Worm (Caenorhabditis elegans) whole organism, early embryonic: Measurements from ENCODE around the gene C01G10.18.
"Not testable (repeated sequence)": the region's sequence is repeated elsewhere in the genome, so short reads cannot be mapped to it uniquely, and the experiment has no call there.

Experiments
- B0310.2 ChIP-seq: sonication (generic microtip); optimal IDR thresholded peaks from 2 replicates; lab custom pipeline; 2016; ENCODE audit warnings: mild to moderate bottlenecking, missing genetic modification characterization, missing compliant biosample characterization
- F13C5.2 ChIP-seq: sonication (generic microtip); optimal IDR thresholded peaks from 2 replicates; lab custom pipeline; 2017; ENCODE audit warnings: mild to moderate bottlenecking, missing genetic modification characterization, inconsistent platforms, missing compliant biosample characterization
- aly-1 ChIP-seq: sonication (generic microtip); optimal IDR thresholded peaks from 2 replicates; lab custom pipeline; 2016; ENCODE audit warnings: missing genetic modification characterization, missing compliant biosample characterization
- ama-1 ChIP-seq: fragments of 150-350 bp; optimal IDR thresholded peaks from 2 replicates; lab custom pipeline; 2014
- ceh-13 ChIP-seq: fragments of 200-800 bp; sonication (Bioruptor generic); optimal IDR thresholded peaks from 2 replicates; lab custom pipeline; 2018; ENCODE audit warnings: mild to moderate bottlenecking, missing genetic modification characterization, missing compliant biosample characterization
- ceh-36 ChIP-seq: sonication (generic microtip); optimal IDR thresholded peaks from 2 replicates; lab custom pipeline; 2016; ENCODE audit warnings: missing genetic modification characterization, inconsistent platforms, missing compliant biosample characterization
- ets-7 ChIP-seq: sonication (generic microtip); optimal IDR thresholded peaks from 2 replicates; lab custom pipeline; 2016; ENCODE audit warnings: missing genotype, missing genetic modification characterization, missing compliant biosample characterization
- flt-1 ChIP-seq: fragments of 200-800 bp; sonication (Bioruptor generic); IDR thresholded peaks from 2 replicates; pipeline ENCODE4 v1.3.6; 2022; ENCODE audit warnings: missing genetic modification characterization, missing compliant biosample characterization
- hmbx-1 ChIP-seq: sonication (generic microtip); optimal IDR thresholded peaks from 2 replicates; lab custom pipeline; 2016; ENCODE audit warnings: mild to moderate bottlenecking, missing genetic modification characterization, missing compliant biosample characterization
- hmg-4 ChIP-seq: fragments of 200-800 bp; sonication (Bioruptor generic); optimal IDR thresholded peaks from 2 replicates; lab custom pipeline; 2018; ENCODE audit warnings: mild to moderate bottlenecking, missing genetic modification characterization, missing compliant biosample characterization
- hnd-1 ChIP-seq: sonication (generic microtip); optimal IDR thresholded peaks from 2 replicates; lab custom pipeline; 2016; ENCODE audit warnings: missing genetic modification characterization, missing compliant biosample characterization
- pes-1 ChIP-seq: fragments of 200-800 bp; sonication (Bioruptor generic); IDR thresholded peaks from 2 replicates; pipeline ENCODE4 v1.3.6; 2022; ENCODE audit warnings: missing genetic modification reagents, missing genetic modification characterization, missing compliant biosample characterization
- scrt-1 ChIP-seq: fragments of 200-800 bp; sonication (Bioruptor generic); IDR thresholded peaks from 2 replicates; pipeline ENCODE4 v1.3.6; 2022; ENCODE audit warnings: missing genetic modification characterization, missing compliant biosample characterization
- sea-1 ChIP-seq: fragments of 200-800 bp; sonication (Bioruptor generic); conservative IDR thresholded peaks from 2 replicates; pipeline ENCODE4 v1.3.6; 2022; ENCODE audit warnings: missing genetic modification characterization, missing compliant biosample characterization
- tbx-11 ChIP-seq: fragments of 200-800 bp; sonication (Bioruptor generic); IDR thresholded peaks from 2 replicates; pipeline ENCODE4 v1.3.6; 2022; ENCODE audit warnings: missing genetic modification characterization, missing compliant biosample characterization
- tbx-37 ChIP-seq: fragments of 200-800 bp; sonication (Bioruptor generic); conservative IDR thresholded peaks from 2 replicates; pipeline ENCODE4 v1.3.6; 2022; ENCODE audit warnings: missing genetic modification reagents, missing genetic modification characterization, missing compliant biosample characterization
- tra-4 ChIP-seq: sonication (generic microtip); optimal IDR thresholded peaks from 2 replicates; lab custom pipeline; 2017; ENCODE audit warnings: missing genetic modification characterization, missing compliant biosample characterization

The C01G10.18 gene

DNA sequence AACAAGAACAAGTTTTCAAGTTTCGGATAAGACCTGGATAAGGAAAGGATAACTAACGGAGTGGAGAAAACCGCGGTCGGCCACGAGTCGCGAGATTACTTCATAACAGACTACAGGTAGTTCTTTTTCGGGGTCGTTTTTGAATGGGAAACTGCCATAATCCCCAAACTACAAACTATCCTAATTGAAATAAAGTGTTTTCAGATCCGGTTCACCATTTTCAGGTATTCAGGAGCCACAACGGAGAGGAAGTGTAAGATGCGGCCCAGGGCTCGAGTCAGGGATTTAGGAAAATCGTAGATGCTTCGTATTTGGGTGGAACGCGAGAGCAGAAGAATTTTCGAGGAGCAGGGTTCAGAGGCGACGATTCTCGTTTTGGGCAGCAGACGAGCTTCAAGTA is 27.5 kb upstream of the C01G10.18 start, which contains the start of gene T01G5.8:
Gene T01G5.8, plus strand, starts transcription at position 301 of the 400 bp plus-strand sequence.
- not testable (repeated sequence) for TF ChIP-seq ama-1 (lab: Kevin White, UChicago); ceh-36 (tag; lab: Kevin White, UChicago); sea-1 (GFP tag; lab: Robert Waterston, UW)

DNA sequence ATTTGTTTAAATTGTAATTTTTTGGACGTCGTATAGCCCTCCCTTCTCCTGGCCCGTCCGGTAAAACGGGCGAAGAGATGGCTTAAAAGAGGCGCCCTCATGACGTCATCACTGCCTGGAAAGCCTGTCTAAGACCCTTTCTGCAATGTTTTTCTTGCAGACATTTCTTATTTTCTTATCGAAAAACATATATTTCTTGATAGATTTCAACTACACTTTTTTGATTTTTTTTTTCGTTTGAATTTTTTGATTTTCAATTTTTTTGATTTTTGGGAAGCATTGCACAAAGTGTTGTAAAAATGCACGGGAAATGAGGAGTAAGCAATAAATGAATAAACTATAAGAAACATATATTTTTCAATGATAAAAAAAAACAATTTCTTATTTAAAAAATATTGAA is 25.5 kb upstream of the C01G10.18 start, which contains the start of gene T01G5.6:
Gene T01G5.6, minus strand, starts transcription at position 101 of the 400 bp plus-strand sequence.
- no peak for TF ChIP-seq pes-1 (GFP tag; lab: Robert Waterston, UW)
- TF ChIP-seq aly-1 (tag; lab: Kevin White, UChicago): no peak
- no peak for TF ChIP-seq B0310.2 (tag; lab: Kevin White, UChicago)
- no peak for TF ChIP-seq tbx-37
- no peak for TF ChIP-seq hmg-4 (GFP tag; lab: Kevin White, UChicago)
- TF ChIP-seq ama-1 (lab: Kevin White, UChicago): no peak
- no peak for TF ChIP-seq tra-4 (tag; lab: Kevin White, UChicago)

DNA sequence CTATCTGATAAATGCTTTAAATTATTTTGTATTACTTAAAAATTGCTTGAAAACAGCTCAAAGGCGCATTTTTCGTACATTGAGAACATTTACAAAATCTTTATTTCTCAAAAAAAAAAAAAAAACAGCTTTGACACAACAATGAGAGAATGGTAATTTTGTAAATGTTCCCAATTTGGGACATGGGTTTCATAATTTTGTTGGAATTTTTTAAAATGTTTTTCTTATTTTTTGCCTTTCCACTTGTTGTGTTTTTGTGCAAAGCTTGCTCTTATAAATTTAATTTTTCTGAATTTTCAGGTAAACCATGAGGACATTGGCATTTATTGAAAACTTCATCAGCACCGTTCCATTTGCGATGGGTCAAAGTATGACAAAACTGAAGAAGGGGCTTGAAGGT is 23.1 kb upstream of the C01G10.18 start, which contains the start of gene T01G5.7:
Gene T01G5.7, plus strand, starts transcription at position 301 of the 400 bp plus-strand sequence.
- no peak for TF ChIP-seq hnd-1 (tag; lab: Kevin White, UChicago)
- no peak for TF ChIP-seq scrt-1
- no peak for TF ChIP-seq hmg-4 (GFP tag; lab: Kevin White, UChicago)
- no peak for TF ChIP-seq B0310.2 (tag; lab: Kevin White, UChicago)
- TF ChIP-seq ets-7 (tag; lab: Kevin White, UChicago): no peak
- no peak for TF ChIP-seq flt-1
- no peak for TF ChIP-seq aly-1 (tag; lab: Kevin White, UChicago)
- TF ChIP-seq sea-1 (GFP tag; lab: Robert Waterston, UW): no peak
- no peak for TF ChIP-seq tra-4 (tag; lab: Kevin White, UChicago)
- no peak for TF ChIP-seq ama-1 (lab: Kevin White, UChicago)
- TF ChIP-seq pes-1 (GFP tag; lab: Robert Waterston, UW): no peak
- TF ChIP-seq F13C5.2 (tag; lab: Kevin White, UChicago): no peak
- TF ChIP-seq tbx-37: no peak
- no peak for TF ChIP-seq ceh-13 (GFP tag; lab: Kevin White, UChicago)
- TF ChIP-seq hmbx-1 (tag; lab: Kevin White, UChicago): no peak
- TF ChIP-seq ceh-36 (tag; lab: Kevin White, UChicago): no peak
- TF ChIP-seq tbx-11 (GFP tag; lab: Robert Waterston, UW): no peak

DNA sequence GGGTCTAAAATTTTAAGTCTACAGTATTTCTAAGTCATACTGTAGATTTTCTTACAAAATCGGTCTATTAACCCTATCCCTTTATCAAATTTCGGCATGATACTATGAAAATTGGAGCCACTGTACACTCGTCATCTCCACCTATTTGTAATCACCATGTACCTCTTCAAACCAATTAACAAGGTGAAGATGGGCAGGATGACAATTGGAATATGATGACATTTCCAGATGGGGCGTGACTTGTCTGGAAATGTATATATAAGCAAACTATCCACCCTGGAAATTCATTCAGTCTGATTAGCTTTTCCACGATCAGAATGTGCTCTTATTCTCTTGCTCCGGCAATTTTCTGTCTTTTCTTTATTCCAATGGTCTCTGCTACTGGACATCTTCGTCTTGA is 20.7 kb upstream of the C01G10.18 start, which contains the start of gene Y75B12A.2:
Gene Y75B12A.2, plus strand, starts transcription at position 301 of the 400 bp plus-strand sequence.
- TF ChIP-seq hmg-4 (GFP tag; lab: Kevin White, UChicago): no peak
- no peak for TF ChIP-seq tbx-37
- TF ChIP-seq tra-4 (tag; lab: Kevin White, UChicago): no peak
- no peak for TF ChIP-seq hmbx-1 (tag; lab: Kevin White, UChicago)
- TF ChIP-seq scrt-1: no peak
- TF ChIP-seq ceh-36 (tag; lab: Kevin White, UChicago): no peak
- no peak for TF ChIP-seq ama-1 (lab: Kevin White, UChicago)
- TF ChIP-seq B0310.2 (tag; lab: Kevin White, UChicago): no peak
- TF ChIP-seq F13C5.2 (tag; lab: Kevin White, UChicago): no peak
- no peak for TF ChIP-seq flt-1
- no peak for TF ChIP-seq tbx-11 (GFP tag; lab: Robert Waterston, UW)
- no peak for TF ChIP-seq pes-1 (GFP tag; lab: Robert Waterston, UW)
- no peak for TF ChIP-seq ceh-13 (GFP tag; lab: Kevin White, UChicago)
- TF ChIP-seq sea-1 (GFP tag; lab: Robert Waterston, UW): no peak
- no peak for TF ChIP-seq hnd-1 (tag; lab: Kevin White, UChicago)
- no peak for TF ChIP-seq aly-1 (tag; lab: Kevin White, UChicago)
- TF ChIP-seq ets-7 (tag; lab: Kevin White, UChicago): no peak

DNA sequence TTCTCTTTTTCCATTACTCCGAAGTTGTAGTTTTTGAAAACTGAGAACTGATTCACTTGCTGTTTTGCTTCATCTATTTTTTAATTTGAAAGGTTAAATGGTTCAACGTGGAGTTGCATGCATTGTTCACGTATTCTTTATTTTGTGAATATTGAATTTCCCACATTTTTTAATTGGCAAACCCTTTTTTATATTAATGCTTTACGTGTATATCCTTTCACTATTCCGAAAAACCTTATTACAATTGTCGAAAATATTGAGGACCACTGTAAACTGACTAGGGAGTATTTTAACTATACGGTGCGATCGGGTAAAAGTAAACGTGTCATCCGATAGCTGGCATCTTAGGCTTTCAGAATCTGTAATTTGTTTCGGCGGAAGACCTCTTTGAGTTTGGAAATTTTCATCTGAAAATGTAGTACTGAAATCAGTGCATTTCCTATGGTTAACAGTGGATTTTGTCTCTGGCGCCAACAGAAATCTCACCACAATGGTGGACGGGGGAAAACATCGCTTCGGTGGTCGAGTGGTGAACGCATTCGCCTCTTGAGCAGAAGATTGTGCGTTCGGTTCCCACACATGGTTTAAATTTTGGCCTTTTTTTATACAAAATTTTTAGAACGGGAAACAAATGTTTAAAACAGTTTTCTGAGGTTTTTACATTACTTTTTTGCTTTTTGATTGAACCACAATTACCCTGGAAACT is 17.5 kb upstream of the C01G10.18 start, which contains the start of gene C01G10.14:
Gene C01G10.14, minus strand, starts transcription at position 51 of the 706 bp plus-strand sequence.
- TF ChIP-seq tra-4 (tag; lab: Kevin White, UChicago); ama-1 (lab: Kevin White, UChicago); pes-1 (GFP tag; lab: Robert Waterston, UW): not testable (repeated sequence)

DNA sequence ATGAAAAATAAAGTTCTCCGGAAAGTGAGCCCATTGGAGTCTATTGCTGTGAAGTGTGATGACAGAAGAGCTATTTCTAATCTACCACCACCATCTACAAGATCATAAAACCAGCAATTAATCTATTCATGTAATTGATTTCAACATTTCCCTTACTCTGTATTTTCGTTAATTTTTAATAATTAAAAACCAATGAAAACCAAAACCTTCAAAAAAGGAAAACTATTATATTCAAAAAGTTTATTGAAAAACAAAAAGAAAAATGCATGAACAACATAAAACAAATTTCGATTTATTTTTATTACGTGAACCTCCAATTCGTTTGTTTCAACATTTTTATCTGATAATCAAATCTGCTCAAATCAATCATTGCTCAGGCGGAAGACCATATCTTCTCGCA is 10.9 kb upstream of the C01G10.18 start, which contains the start of gene C01G10.1:
Gene C01G10.1, plus strand, starts transcription at position 301 of the 400 bp plus-strand sequence.
- no peak for TF ChIP-seq ceh-13 (GFP tag; lab: Kevin White, UChicago)
- TF ChIP-seq aly-1 (tag; lab: Kevin White, UChicago): no peak
- no peak for TF ChIP-seq sea-1 (GFP tag; lab: Robert Waterston, UW)

DNA sequence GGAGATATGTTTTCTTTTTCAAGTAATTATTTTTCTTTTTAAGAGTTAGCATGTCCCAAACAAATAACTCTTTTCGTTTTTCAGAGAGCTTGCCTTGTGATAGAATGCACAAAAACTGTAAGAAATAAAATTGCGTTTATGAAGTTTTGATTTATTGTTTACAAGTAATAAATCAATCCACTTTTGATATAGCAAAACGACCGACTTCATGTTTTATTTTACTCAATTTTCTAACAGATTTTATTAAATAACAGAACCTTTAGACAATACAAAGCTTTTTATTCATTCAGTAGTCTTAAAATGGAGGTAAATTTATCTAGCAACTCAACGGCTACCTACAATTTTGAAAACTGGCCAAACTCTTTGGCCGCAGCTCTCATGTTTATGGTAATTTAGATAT is 6.2 kb upstream of the C01G10.18 start, which contains the start of gene srx-78:
Gene srx-78, plus strand, starts transcription at position 301 of the 400 bp plus-strand sequence.
- TF ChIP-seq tbx-37: no peak
- no peak for TF ChIP-seq flt-1
- no peak for TF ChIP-seq hmg-4 (GFP tag; lab: Kevin White, UChicago)
- no peak for TF ChIP-seq tra-4 (tag; lab: Kevin White, UChicago)
- TF ChIP-seq ceh-36 (tag; lab: Kevin White, UChicago): no peak
